Fruit fly (Drosophila melanogaster): ENCODE results near the gene CG9449.
"Not testable (repeated sequence)": the region's sequence is repeated elsewhere in the genome, so short reads cannot be mapped to it uniquely, and the experiment has no call there.

- not testable (repeated sequence) for TF ChIP-seq usp (GFP tag; optimal IDR thresholded peaks at IDR 0.05); pan (optimal IDR thresholded peaks at IDR 0.05); Dll (optimal IDR thresholded peaks at IDR 0.05)
Measured at dm6 chr3L:19472128-19472527, 25.4 kb downstream of the CG9449 start, which contains the start of the genes 825-Oak and CG12519.
